Worm (Caenorhabditis elegans) whole organism, L1 larva: ENCODE data around the gene mrpl-46.

ENCODE experiments used
- fos-1 ChIP-seq: fragments of 150-350 bp; optimal IDR thresholded peaks from 2 replicates; lab custom pipeline; 2014; ENCODE audit warnings: missing biosample characterization, missing genetic modification characterization
- isw-1 ChIP-seq: fragments of 200-800 bp; sonication (Bioruptor generic); IDR thresholded peaks from 2 replicates; pipeline ENCODE4 v1.3.6; 2022; ENCODE audit warnings: missing genetic modification characterization, missing compliant biosample characterization
- lin-15B ChIP-seq: fragments of 150-350 bp; sonication (generic microtip); optimal IDR thresholded peaks from 3 replicates; lab custom pipeline; 2014; ENCODE audit warnings: missing biosample characterization, missing genetic modification characterization
- nhr-11 ChIP-seq: fragments of 150-350 bp; optimal IDR thresholded peaks from 2 replicates; lab custom pipeline; 2014; ENCODE audit warnings: missing biosample characterization, missing genetic modification characterization
- nhr-237 ChIP-seq: fragments of 150-350 bp; optimal IDR thresholded peaks from 2 replicates; lab custom pipeline; 2014; ENCODE audit warnings: missing biosample characterization, missing genetic modification characterization
- nhr-76 ChIP-seq: sonication (generic microtip); optimal IDR thresholded peaks from 2 replicates; lab custom pipeline; 2017; ENCODE audit warnings: missing biosample characterization, missing genetic modification characterization
- pqm-1 ChIP-seq: sonication (generic microtip); optimal IDR thresholded peaks from 3 replicates; lab custom pipeline; 2017; ENCODE audit warnings: missing biosample characterization, missing genetic modification characterization
- skn-1 ChIP-seq: fragments of 150-350 bp; optimal IDR thresholded peaks from 2 replicates; lab custom pipeline; 2014; ENCODE audit warnings: missing biosample characterization, missing genetic modification characterization

DNA sequence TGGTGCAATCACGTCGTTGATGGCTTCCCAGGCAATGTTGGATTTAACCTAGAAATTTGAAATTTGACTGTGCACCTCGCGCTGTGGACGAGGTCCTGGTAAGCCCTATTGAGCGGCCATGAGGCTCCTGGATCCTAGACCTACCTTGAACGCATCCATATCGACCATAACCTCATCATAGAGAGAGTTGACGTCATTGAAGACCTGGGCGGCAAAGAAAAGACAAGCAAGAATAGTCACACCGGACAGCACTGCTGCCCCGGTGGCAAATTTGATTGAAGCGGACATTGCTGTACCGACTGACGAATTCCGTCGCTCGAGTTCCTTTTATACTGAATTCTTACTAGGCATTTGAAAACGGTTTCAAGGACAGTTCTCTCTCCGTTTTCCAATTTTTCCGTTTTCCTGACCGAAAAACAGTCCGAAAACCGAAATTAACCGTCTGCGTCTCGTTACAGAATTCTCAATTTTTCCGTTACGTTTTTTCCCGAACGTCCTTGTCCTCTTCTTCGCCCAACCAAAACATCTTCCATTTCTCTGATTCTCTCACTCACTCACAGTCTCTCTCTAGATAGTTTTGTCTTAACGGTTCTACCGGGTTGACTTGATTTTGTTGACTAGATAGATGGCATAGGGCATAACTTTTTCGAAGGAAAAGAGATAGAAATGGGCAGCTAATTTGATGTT is 37.1 kb upstream of the mrpl-46 start, which contains the start of gene col-103:
- TF ChIP-seq nhr-76 (tag; lab: Kevin White, UChicago) (no peak), skn-1 (no peak), nhr-11 (tag; lab: Kevin White, UChicago) (no peak), pqm-1 (no peak), lin-15B (tag; lab: Kevin White, UChicago) (no peak), nhr-237 (no peak), fos-1 (tag; lab: Kevin White, UChicago) (no peak), isw-1 (GFP tag; lab: Robert Waterston, UW) (no peak)
